Worm (Caenorhabditis elegans) whole organism, late embryonic: ENCODE results near the gene pbo-4.
A peak's percentile ranks its signal among the peaks of the same experiment; 100 is the strongest.

ENCODE experiments used
- C08G9.2 ChIP-seq: sonication (generic microtip); optimal IDR thresholded peaks from 2 replicates; lab custom pipeline; 2016; ENCODE audit warnings: mild to moderate bottlenecking, missing genetic modification characterization, moderate library complexity, missing compliant biosample characterization
- C38D4.7 ChIP-seq: fragments of 200-800 bp; sonication (Bioruptor generic); optimal IDR thresholded peaks from 2 replicates; lab custom pipeline; 2018; ENCODE audit warnings: mild to moderate bottlenecking, missing genetic modification characterization, moderate library complexity, missing compliant biosample characterization
- F13H6.1 ChIP-seq: sonication (generic microtip); optimal IDR thresholded peaks from 2 replicates; lab custom pipeline; 2016; ENCODE audit warnings: missing genetic modification characterization, missing compliant biosample characterization
- K02D7.2 ChIP-seq: sonication (generic microtip); optimal IDR thresholded peaks from 2 replicates; lab custom pipeline; 2017; ENCODE audit warnings: mild to moderate bottlenecking, missing genetic modification characterization, missing compliant biosample characterization
- K09A11.1 ChIP-seq: sonication (generic microtip); optimal IDR thresholded peaks from 2 replicates; lab custom pipeline; 2017; ENCODE audit warnings: antibody characterized with exemption, mild to moderate bottlenecking, missing genetic modification characterization, missing compliant biosample characterization; ENCODE audit not compliant: insufficient read depth
- T23F11.4 ChIP-seq: fragments of 200-800 bp; sonication (Bioruptor generic); optimal IDR thresholded peaks from 2 replicates; lab custom pipeline; 2018; ENCODE audit warnings: mild to moderate bottlenecking, missing genetic modification characterization, missing compliant biosample characterization
- ahr-1 ChIP-seq: sonication (generic microtip); optimal IDR thresholded peaks from 2 replicates; lab custom pipeline; 2016; ENCODE audit warnings: missing genetic modification characterization, missing compliant biosample characterization
- ama-1 ChIP-seq: fragments of 150-350 bp; optimal IDR thresholded peaks from 2 replicates; lab custom pipeline; 2014
- ceh-14 ChIP-seq: sonication (generic microtip); optimal IDR thresholded peaks from 2 replicates; lab custom pipeline; 2016; ENCODE audit warnings: missing genotype, missing genetic modification characterization, missing compliant biosample characterization
- ceh-18 ChIP-seq: sonication (generic microtip); optimal IDR thresholded peaks from 2 replicates; lab custom pipeline; 2016; ENCODE audit warnings: missing genetic modification characterization, missing compliant biosample characterization
- ceh-24 ChIP-seq: sonication (generic microtip); optimal IDR thresholded peaks from 2 replicates; lab custom pipeline; 2016; ENCODE audit warnings: mild to moderate bottlenecking, missing genetic modification characterization, missing compliant biosample characterization
- ceh-30 ChIP-seq: fragments of 150-350 bp; optimal IDR thresholded peaks from 2 replicates; lab custom pipeline; 2014; ENCODE audit warnings: missing biosample characterization, missing genetic modification characterization
- ceh-31 ChIP-seq: sonication (generic microtip); optimal IDR thresholded peaks from 2 replicates; lab custom pipeline; 2016; ENCODE audit warnings: missing genetic modification characterization, missing compliant biosample characterization
- ceh-34 ChIP-seq: sonication (generic microtip); optimal IDR thresholded peaks from 2 replicates; lab custom pipeline; 2016; ENCODE audit warnings: mild to moderate bottlenecking, missing genetic modification characterization, missing compliant biosample characterization
- ceh-45 ChIP-seq: fragments of 200-800 bp; sonication (Bioruptor generic); IDR thresholded peaks from 2 replicates; pipeline ENCODE4 v1.3.6; 2022; ENCODE audit warnings: missing genetic modification reagents, missing genetic modification characterization, missing compliant biosample characterization
- ceh-48 ChIP-seq: sonication (generic microtip); optimal IDR thresholded peaks from 2 replicates; lab custom pipeline; 2016; ENCODE audit warnings: missing genetic modification characterization, inconsistent platforms, missing compliant biosample characterization
- ceh-6 ChIP-seq: fragments of 200-800 bp; sonication (Bioruptor generic); optimal IDR thresholded peaks from 2 replicates; lab custom pipeline; 2018; ENCODE audit warnings: mild to moderate bottlenecking, missing genetic modification characterization, missing compliant biosample characterization
- dmd-4 ChIP-seq: sonication (generic microtip); optimal IDR thresholded peaks from 2 replicates; lab custom pipeline; 2016; ENCODE audit warnings: borderline replicate concordance, missing genetic modification characterization, missing compliant biosample characterization
- dve-1 ChIP-seq: sonication (generic microtip); optimal IDR thresholded peaks from 2 replicates; lab custom pipeline; 2017; ENCODE audit warnings: antibody characterized with exemption, mild to moderate bottlenecking, missing genetic modification characterization, missing compliant biosample characterization
- elt-2 ChIP-seq: sonication (generic microtip); optimal IDR thresholded peaks from 2 replicates; lab custom pipeline; 2016; ENCODE audit warnings: missing genetic modification reagents, missing genetic modification characterization, missing compliant biosample characterization
- elt-4 ChIP-seq: sonication (generic microtip); optimal IDR thresholded peaks from 2 replicates; lab custom pipeline; 2016; ENCODE audit warnings: missing genetic modification characterization, missing compliant biosample characterization
- ets-4 ChIP-seq: sonication (generic microtip); optimal IDR thresholded peaks from 2 replicates; lab custom pipeline; 2016; ENCODE audit warnings: missing genetic modification characterization, missing compliant biosample characterization
- eyg-1 ChIP-seq: sonication (generic microtip); optimal IDR thresholded peaks from 2 replicates; lab custom pipeline; 2016; ENCODE audit warnings: missing genotype, missing genetic modification characterization, missing compliant biosample characterization
- fax-1 ChIP-seq: sonication (generic microtip); optimal IDR thresholded peaks from 2 replicates; lab custom pipeline; 2016; ENCODE audit warnings: missing genotype, missing genetic modification characterization, missing compliant biosample characterization
- gmeb-2 ChIP-seq: sonication (generic microtip); optimal IDR thresholded peaks from 2 replicates; lab custom pipeline; 2016; ENCODE audit warnings: missing genetic modification characterization, inconsistent platforms, missing compliant biosample characterization
- hlh-15 ChIP-seq: sonication (generic microtip); optimal IDR thresholded peaks from 2 replicates; lab custom pipeline; 2016; ENCODE audit warnings: missing genetic modification characterization, missing compliant biosample characterization
- hlh-6 ChIP-seq: sonication (generic microtip); optimal IDR thresholded peaks from 2 replicates; lab custom pipeline; 2016; ENCODE audit warnings: missing genotype, missing genetic modification characterization, missing compliant biosample characterization
- hlh-8 ChIP-seq: sonication (generic microtip); optimal IDR thresholded peaks from 2 replicates; lab custom pipeline; 2016; ENCODE audit warnings: missing genotype, missing genetic modification characterization, missing compliant biosample characterization
- lim-6 ChIP-seq: sonication (generic microtip); optimal IDR thresholded peaks from 2 replicates; lab custom pipeline; 2016; ENCODE audit warnings: missing genetic modification characterization, missing compliant biosample characterization
- lin-11 ChIP-seq: fragments of 200-800 bp; sonication (Bioruptor generic); optimal IDR thresholded peaks from 2 replicates; lab custom pipeline; 2018; ENCODE audit warnings: mild to moderate bottlenecking, missing genetic modification characterization, missing compliant biosample characterization
- nfya-1 ChIP-seq: sonication (generic microtip); optimal IDR thresholded peaks from 2 replicates; lab custom pipeline; 2017; ENCODE audit warnings: missing genetic modification characterization, mild to moderate bottlenecking, missing compliant biosample characterization, antibody characterized with exemption, moderate library complexity
- nhr-11 ChIP-seq: fragments of 150-350 bp; optimal IDR thresholded peaks from 2 replicates; lab custom pipeline; 2014; ENCODE audit warnings: missing biosample characterization, missing genetic modification characterization
- nhr-232 ChIP-seq: sonication (generic microtip); optimal IDR thresholded peaks from 2 replicates; lab custom pipeline; 2016; ENCODE audit warnings: missing genetic modification characterization, missing compliant biosample characterization
- npax-4 ChIP-seq: sonication (generic microtip); optimal IDR thresholded peaks from 2 replicates; lab custom pipeline; 2016; ENCODE audit warnings: missing genetic modification characterization, missing compliant biosample characterization
- odd-2 ChIP-seq: sonication (generic microtip); optimal IDR thresholded peaks from 2 replicates; lab custom pipeline; 2017; ENCODE audit warnings: antibody characterized with exemption, mild to moderate bottlenecking, missing genetic modification characterization, missing compliant biosample characterization
- pag-3 ChIP-seq: sonication (generic microtip); optimal IDR thresholded peaks from 2 replicates; lab custom pipeline; 2016; ENCODE audit warnings: missing compliant biosample characterization, missing genetic modification characterization, borderline replicate concordance
- pat-9 ChIP-seq: fragments of 200-800 bp; sonication (Bioruptor generic); optimal IDR thresholded peaks from 2 replicates; lab custom pipeline; 2018; ENCODE audit warnings: mild to moderate bottlenecking, missing genetic modification characterization, moderate library complexity, missing compliant biosample characterization
- pha-2 ChIP-seq: sonication (generic microtip); optimal IDR thresholded peaks from 2 replicates; lab custom pipeline; 2017; ENCODE audit warnings: mild to moderate bottlenecking, missing genetic modification characterization, missing compliant biosample characterization
- pha-4 ChIP-seq: fragments of 150-350 bp; optimal IDR thresholded peaks from 2 replicates; lab custom pipeline; 2018; ENCODE audit warnings: missing biosample characterization, missing genetic modification reagents, missing genetic modification characterization
- pqm-1 ChIP-seq: sonication (generic microtip); optimal IDR thresholded peaks from 2 replicates; lab custom pipeline; 2016; ENCODE audit warnings: missing genetic modification characterization, missing compliant biosample characterization
- pros-1 ChIP-seq: fragments of 150-350 bp; optimal IDR thresholded peaks from 2 replicates; lab custom pipeline; 2014; ENCODE audit warnings: missing biosample characterization, missing genetic modification reagents, missing genetic modification characterization
- ref-2 ChIP-seq: sonication (generic microtip); optimal IDR thresholded peaks from 2 replicates; lab custom pipeline; 2016; ENCODE audit warnings: missing genetic modification characterization, missing compliant biosample characterization
- syd-9 ChIP-seq: sonication (generic microtip); optimal IDR thresholded peaks from 2 replicates; lab custom pipeline; 2016; ENCODE audit warnings: mild to moderate bottlenecking, missing genetic modification characterization, moderate library complexity, missing compliant biosample characterization
- tbx-2 ChIP-seq: sonication (generic microtip); optimal IDR thresholded peaks from 2 replicates; lab custom pipeline; 2016; ENCODE audit warnings: missing genetic modification characterization, missing compliant biosample characterization
- ttx-3 ChIP-seq: sonication (generic microtip); optimal IDR thresholded peaks from 2 replicates; lab custom pipeline; 2016; ENCODE audit warnings: missing genetic modification reagents, missing genetic modification characterization, missing compliant biosample characterization
- unc-3 ChIP-seq, 2 experiments: fragments of 200-800 bp in 1 of 2; sonication (Bioruptor generic) in 1 of 2; sonication (generic microtip) in 1 of 2; conservative IDR thresholded peaks in 1 of 2; optimal IDR thresholded peaks in 1 of 2; 2 replicates each; pipeline versions ENCODE4 v1.3.6 to Lab custom; 2016 to 2022; ENCODE audit warnings: missing compliant biosample characterization in 2 of 2, missing genetic modification characterization in 2 of 2, missing genetic modification reagents in 1 of 2
- unc-55 ChIP-seq: sonication (generic microtip); optimal IDR thresholded peaks from 2 replicates; lab custom pipeline; 2017; ENCODE audit warnings: missing biosample characterization, missing genetic modification reagents, missing genetic modification characterization
- zip-5 ChIP-seq: sonication (generic microtip); optimal IDR thresholded peaks from 2 replicates; lab custom pipeline; 2016; ENCODE audit warnings: missing genetic modification characterization, missing compliant biosample characterization
- ztf-16 ChIP-seq: sonication (generic microtip); optimal IDR thresholded peaks from 2 replicates; lab custom pipeline; 2017; ENCODE audit warnings: missing genetic modification characterization, missing compliant biosample characterization

pbo-4 gene

DNA sequence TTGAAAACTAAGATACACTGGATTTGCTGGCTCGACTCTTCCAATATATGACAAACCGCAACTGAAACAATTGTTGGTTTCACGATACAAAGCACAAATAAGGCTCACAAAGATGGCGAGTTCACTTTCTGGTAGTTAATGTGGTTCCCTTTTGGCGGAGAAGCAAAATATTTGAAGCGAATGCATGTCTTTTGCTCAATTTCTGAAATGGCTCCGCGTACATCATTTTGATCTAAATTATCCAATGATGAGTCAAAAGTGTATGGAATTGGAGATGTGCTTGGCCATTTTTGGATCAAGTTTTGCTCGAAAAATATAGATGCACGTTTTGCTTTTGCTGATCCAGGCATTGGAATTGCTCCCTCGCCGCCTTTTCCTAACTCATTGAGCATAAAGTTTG, 7.8 kb downstream of the pbo-4 start:
- TF ChIP-seq pqm-1 (tag; lab: Kevin White, UChicago) (no peak), odd-2 (tag; lab: Kevin White, UChicago) (no peak), ztf-16 (tag; lab: Kevin White, UChicago) (no peak), ceh-31 (tag; lab: Kevin White, UChicago) (no peak), hlh-8 (tag; lab: Kevin White, UChicago) (no peak), nhr-11 (tag; lab: Kevin White, UChicago) (no peak), K02D7.2 (tag; lab: Kevin White, UChicago) (no peak), hlh-15 (no peak), pag-3 (tag; lab: Kevin White, UChicago) (no peak), ref-2 (no peak), elt-2 (no peak), eyg-1 (tag; lab: Kevin White, UChicago) (no peak), ceh-18 (tag; lab: Kevin White, UChicago) (no peak), nhr-232 (tag; lab: Kevin White, UChicago) (no peak), ceh-30 (tag; lab: Kevin White, UChicago) (no peak), hlh-6 (tag; lab: Kevin White, UChicago) (no peak), C38D4.7 (GFP tag; lab: Kevin White, UChicago) (no peak), ttx-3 (tag; lab: Kevin White, UChicago) (no peak), ceh-6 (no peak), fax-1 (tag; lab: Kevin White, UChicago) (no peak)
- TF ChIP-seq, all 69 proteins: peak for 0

ce11 chrX:10963453-10964046, 9.6 kb downstream of the pbo-4 start, which contains the start of gene nas-10:
TSS of gene nas-10 (minus strand) at chrX:10963503.
- TF ChIP-seq ceh-48 (tag; lab: Kevin White, UChicago) (peak; percentile 71), ahr-1 (tag; lab: Kevin White, UChicago) (peak; percentile 39), unc-3 (GFP tag; conservative IDR thresholded peaks at IDR 0.05; lab: Robert Waterston, UW) (peak; percentile 78), unc-3 (tag; optimal IDR thresholded peaks at IDR 0.05; lab: Kevin White, UChicago) (peak; percentile 84), ceh-45 (GFP tag; lab: Robert Waterston, UW) (peak; percentile 82), zip-5 (tag; lab: Kevin White, UChicago) (peak; percentile 58), tbx-2 (tag; lab: Kevin White, UChicago) (peak; percentile 80), C08G9.2 (tag; lab: Kevin White, UChicago) (peak; percentile 57), elt-4 (tag; lab: Kevin White, UChicago) (no peak), fax-1 (tag; lab: Kevin White, UChicago) (peak; percentile 77), syd-9 (tag; lab: Kevin White, UChicago) (peak; percentile 82), C38D4.7 (GFP tag; lab: Kevin White, UChicago) (peak; percentile 73), ztf-16 (tag; lab: Kevin White, UChicago) (peak; percentile 85), pros-1 (no peak), lim-6 (tag; lab: Kevin White, UChicago) (peak; percentile 46), ceh-24 (tag; lab: Kevin White, UChicago) (peak; percentile 44), ceh-31 (tag; lab: Kevin White, UChicago) (peak; percentile 31), K02D7.2 (tag; lab: Kevin White, UChicago) (peak; percentile 81), ets-4 (tag; lab: Kevin White, UChicago) (peak; percentile 34), ceh-14 (tag; lab: Kevin White, UChicago) (peak; percentile 60), ceh-34 (peak; percentile 82), F13H6.1 (tag; lab: Kevin White, UChicago) (peak; percentile 55), pha-2 (peak; percentile 57), pha-4 (tag; lab: Kevin White, UChicago) (no peak), unc-55 (GFP tag; lab: Kevin White, UChicago) (no peak), nfya-1 (peak; percentile 56), pqm-1 (tag; lab: Kevin White, UChicago) (peak; percentile 49), dve-1 (peak; percentile 40), ama-1 (lab: Kevin White, UChicago) (no peak), gmeb-2 (peak; percentile 83), ref-2 (peak; percentile 58), lin-11 (peak; percentile 73), dmd-4 (peak; percentile 60), K09A11.1 (peak; percentile 75), T23F11.4 (GFP tag; lab: Kevin White, UChicago) (peak; percentile 67), pag-3 (tag; lab: Kevin White, UChicago) (peak; percentile 14), pat-9 (tag; lab: Kevin White, UChicago) (peak; percentile 86), npax-4 (tag; lab: Kevin White, UChicago) (peak; percentile 68)
